Worm (Caenorhabditis elegans) whole organism, late embryonic: Measurements from ENCODE around the gene fbxa-182.

Source experiments
- C38D4.7 ChIP-seq: fragments of 200-800 bp; sonication (Bioruptor generic); optimal IDR thresholded peaks from 2 replicates; lab custom pipeline; 2018; ENCODE audit warnings: mild to moderate bottlenecking, missing genetic modification characterization, moderate library complexity, missing compliant biosample characterization
- F13H6.1 ChIP-seq: sonication (generic microtip); optimal IDR thresholded peaks from 2 replicates; lab custom pipeline; 2016; ENCODE audit warnings: missing genetic modification characterization, missing compliant biosample characterization
- K02D7.2 ChIP-seq: sonication (generic microtip); optimal IDR thresholded peaks from 2 replicates; lab custom pipeline; 2017; ENCODE audit warnings: mild to moderate bottlenecking, missing genetic modification characterization, missing compliant biosample characterization
- T23F11.4 ChIP-seq: fragments of 200-800 bp; sonication (Bioruptor generic); optimal IDR thresholded peaks from 2 replicates; lab custom pipeline; 2018; ENCODE audit warnings: mild to moderate bottlenecking, missing genetic modification characterization, missing compliant biosample characterization
- ama-1 ChIP-seq: fragments of 150-350 bp; optimal IDR thresholded peaks from 2 replicates; lab custom pipeline; 2014
- ceh-18 ChIP-seq: sonication (generic microtip); optimal IDR thresholded peaks from 2 replicates; lab custom pipeline; 2016; ENCODE audit warnings: missing genetic modification characterization, missing compliant biosample characterization
- ceh-2 ChIP-seq: sonication (generic microtip); optimal IDR thresholded peaks from 2 replicates; lab custom pipeline; 2016; ENCODE audit warnings: missing genotype, missing genetic modification characterization, missing compliant biosample characterization
- ceh-24 ChIP-seq: sonication (generic microtip); optimal IDR thresholded peaks from 2 replicates; lab custom pipeline; 2016; ENCODE audit warnings: mild to moderate bottlenecking, missing genetic modification characterization, missing compliant biosample characterization
- ceh-30 ChIP-seq: fragments of 150-350 bp; optimal IDR thresholded peaks from 2 replicates; lab custom pipeline; 2014; ENCODE audit warnings: missing biosample characterization, missing genetic modification characterization
- ceh-34 ChIP-seq: sonication (generic microtip); optimal IDR thresholded peaks from 2 replicates; lab custom pipeline; 2016; ENCODE audit warnings: mild to moderate bottlenecking, missing genetic modification characterization, missing compliant biosample characterization
- ceh-45 ChIP-seq: fragments of 200-800 bp; sonication (Bioruptor generic); IDR thresholded peaks from 2 replicates; pipeline ENCODE4 v1.3.6; 2022; ENCODE audit warnings: missing genetic modification reagents, missing genetic modification characterization, missing compliant biosample characterization
- ceh-6 ChIP-seq: fragments of 200-800 bp; sonication (Bioruptor generic); optimal IDR thresholded peaks from 2 replicates; lab custom pipeline; 2018; ENCODE audit warnings: mild to moderate bottlenecking, missing genetic modification characterization, missing compliant biosample characterization
- che-1 ChIP-seq: sonication (generic microtip); optimal IDR thresholded peaks from 2 replicates; lab custom pipeline; 2016; ENCODE audit warnings: mild to moderate bottlenecking, missing genetic modification characterization, missing compliant biosample characterization
- elt-2 ChIP-seq: sonication (generic microtip); optimal IDR thresholded peaks from 2 replicates; lab custom pipeline; 2016; ENCODE audit warnings: missing genetic modification reagents, missing genetic modification characterization, missing compliant biosample characterization
- eyg-1 ChIP-seq: sonication (generic microtip); optimal IDR thresholded peaks from 2 replicates; lab custom pipeline; 2016; ENCODE audit warnings: missing genotype, missing genetic modification characterization, missing compliant biosample characterization
- fkh-10 ChIP-seq: fragments of 150-350 bp; optimal IDR thresholded peaks from 2 replicates; lab custom pipeline; 2014; ENCODE audit warnings: missing biosample characterization, missing genetic modification reagents, missing genetic modification characterization
- fkh-6 ChIP-seq: sonication (generic microtip); optimal IDR thresholded peaks from 2 replicates; lab custom pipeline; 2016; ENCODE audit warnings: missing genetic modification characterization, missing compliant biosample characterization
- gmeb-2 ChIP-seq: sonication (generic microtip); optimal IDR thresholded peaks from 2 replicates; lab custom pipeline; 2016; ENCODE audit warnings: missing genetic modification characterization, inconsistent platforms, missing compliant biosample characterization
- hlh-15 ChIP-seq: sonication (generic microtip); optimal IDR thresholded peaks from 2 replicates; lab custom pipeline; 2016; ENCODE audit warnings: missing genetic modification characterization, missing compliant biosample characterization
- hlh-6 ChIP-seq: sonication (generic microtip); optimal IDR thresholded peaks from 2 replicates; lab custom pipeline; 2016; ENCODE audit warnings: missing genotype, missing genetic modification characterization, missing compliant biosample characterization
- mec-3 ChIP-seq: sonication (generic microtip); optimal IDR thresholded peaks from 2 replicates; lab custom pipeline; 2016; ENCODE audit warnings: borderline replicate concordance, missing genetic modification characterization, missing compliant biosample characterization
- nfya-1 ChIP-seq: sonication (generic microtip); optimal IDR thresholded peaks from 2 replicates; lab custom pipeline; 2017; ENCODE audit warnings: missing genetic modification characterization, mild to moderate bottlenecking, missing compliant biosample characterization, antibody characterized with exemption, moderate library complexity
- nhr-11 ChIP-seq: fragments of 150-350 bp; optimal IDR thresholded peaks from 2 replicates; lab custom pipeline; 2014; ENCODE audit warnings: missing biosample characterization, missing genetic modification characterization
- odd-2 ChIP-seq: sonication (generic microtip); optimal IDR thresholded peaks from 2 replicates; lab custom pipeline; 2017; ENCODE audit warnings: antibody characterized with exemption, mild to moderate bottlenecking, missing genetic modification characterization, missing compliant biosample characterization
- pag-3 ChIP-seq: sonication (generic microtip); optimal IDR thresholded peaks from 2 replicates; lab custom pipeline; 2016; ENCODE audit warnings: missing compliant biosample characterization, missing genetic modification characterization, borderline replicate concordance
- pha-4 ChIP-seq: fragments of 150-350 bp; optimal IDR thresholded peaks from 2 replicates; lab custom pipeline; 2018; ENCODE audit warnings: missing biosample characterization, missing genetic modification reagents, missing genetic modification characterization
- pqm-1 ChIP-seq: sonication (generic microtip); optimal IDR thresholded peaks from 2 replicates; lab custom pipeline; 2016; ENCODE audit warnings: missing genetic modification characterization, missing compliant biosample characterization
- ref-2 ChIP-seq: sonication (generic microtip); optimal IDR thresholded peaks from 2 replicates; lab custom pipeline; 2016; ENCODE audit warnings: missing genetic modification characterization, missing compliant biosample characterization
- sdc-2 ChIP-seq: sonication (generic microtip); optimal IDR thresholded peaks from 2 replicates; lab custom pipeline; 2016; ENCODE audit warnings: missing genotype, missing genetic modification characterization, missing compliant biosample characterization
- sox-4 ChIP-seq: sonication (generic microtip); optimal IDR thresholded peaks from 2 replicates; lab custom pipeline; 2017; ENCODE audit warnings: mild to moderate bottlenecking, missing genetic modification characterization, inconsistent platforms, missing compliant biosample characterization
- syd-9 ChIP-seq: sonication (generic microtip); optimal IDR thresholded peaks from 2 replicates; lab custom pipeline; 2016; ENCODE audit warnings: mild to moderate bottlenecking, missing genetic modification characterization, moderate library complexity, missing compliant biosample characterization
- ttx-3 ChIP-seq: sonication (generic microtip); optimal IDR thresholded peaks from 2 replicates; lab custom pipeline; 2016; ENCODE audit warnings: missing genetic modification reagents, missing genetic modification characterization, missing compliant biosample characterization
- unc-3 ChIP-seq, 2 experiments: fragments of 200-800 bp in 1 of 2; sonication (Bioruptor generic) in 1 of 2; sonication (generic microtip) in 1 of 2; conservative IDR thresholded peaks in 1 of 2; optimal IDR thresholded peaks in 1 of 2; 2 replicates each; pipeline versions ENCODE4 v1.3.6 to Lab custom; 2016 to 2022; ENCODE audit warnings: missing compliant biosample characterization in 2 of 2, missing genetic modification characterization in 2 of 2, missing genetic modification reagents in 1 of 2
- unc-42 ChIP-seq: sonication (generic microtip); optimal IDR thresholded peaks from 2 replicates; lab custom pipeline; 2016; ENCODE audit warnings: missing genotype, missing genetic modification characterization, missing compliant biosample characterization
- unc-55 ChIP-seq: sonication (generic microtip); optimal IDR thresholded peaks from 2 replicates; lab custom pipeline; 2017; ENCODE audit warnings: missing biosample characterization, missing genetic modification reagents, missing genetic modification characterization
- zip-5 ChIP-seq: sonication (generic microtip); optimal IDR thresholded peaks from 2 replicates; lab custom pipeline; 2016; ENCODE audit warnings: missing genetic modification characterization, missing compliant biosample characterization
- ztf-16 ChIP-seq: sonication (generic microtip); optimal IDR thresholded peaks from 2 replicates; lab custom pipeline; 2017; ENCODE audit warnings: missing genetic modification characterization, missing compliant biosample characterization

The fbxa-182 gene

DNA sequence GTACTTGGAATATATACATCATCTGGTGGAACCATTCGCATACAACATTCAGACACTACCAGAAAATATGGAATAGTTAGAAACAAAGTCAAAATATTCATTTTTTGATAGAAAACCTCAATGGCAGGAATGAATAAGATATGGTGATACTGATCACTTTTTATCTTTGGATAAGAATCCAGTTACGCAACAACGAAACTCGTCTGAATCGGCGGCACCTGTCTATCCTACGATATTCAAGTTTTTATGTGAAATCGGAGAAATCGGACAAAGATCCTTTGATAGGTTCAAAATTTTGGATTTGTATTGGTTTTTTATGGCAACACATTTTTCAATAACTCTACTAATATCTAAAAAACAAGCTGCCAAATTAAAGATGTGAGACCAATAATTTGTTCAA, 13.7 kb downstream of the fbxa-182 start, which contains the start of gene F16G10.14:
Gene F16G10.14, minus strand, starts transcription at position 101 of the 400 bp plus-strand sequence.
- no peak for TF ChIP-seq fkh-10 (GFP tag; lab: Kevin White, UChicago)
- no peak for TF ChIP-seq F13H6.1 (tag; lab: Kevin White, UChicago)
- no peak for TF ChIP-seq nhr-11 (tag; lab: Kevin White, UChicago)
- TF ChIP-seq zip-5 (tag; lab: Kevin White, UChicago) = no peak
- TF ChIP-seq eyg-1 (tag; lab: Kevin White, UChicago) = no peak

DNA sequence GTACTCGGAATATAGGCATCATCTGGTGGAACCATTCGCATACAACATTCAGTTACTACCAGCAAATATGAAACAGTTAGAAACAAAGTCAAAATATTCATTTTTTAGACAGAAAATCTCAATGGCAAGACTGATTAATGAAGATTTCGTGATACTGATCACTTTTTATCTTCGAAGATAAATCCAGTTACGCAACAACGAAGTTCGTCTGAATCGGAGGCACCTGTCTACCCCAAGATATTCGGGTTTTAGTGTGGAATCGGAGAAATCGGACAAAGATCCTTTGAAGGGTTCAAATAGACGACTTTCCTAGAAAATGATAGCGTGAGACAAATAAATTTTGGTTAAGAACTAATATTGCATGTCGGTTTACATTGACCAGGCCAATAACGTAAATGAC, 16.7 kb downstream of the fbxa-182 start, which contains the start of gene F16G10.13:
Gene F16G10.13, minus strand, starts transcription at position 101 of the 400 bp plus-strand sequence.
- TF ChIP-seq sdc-2 (no peak), C38D4.7 (no peak)

DNA sequence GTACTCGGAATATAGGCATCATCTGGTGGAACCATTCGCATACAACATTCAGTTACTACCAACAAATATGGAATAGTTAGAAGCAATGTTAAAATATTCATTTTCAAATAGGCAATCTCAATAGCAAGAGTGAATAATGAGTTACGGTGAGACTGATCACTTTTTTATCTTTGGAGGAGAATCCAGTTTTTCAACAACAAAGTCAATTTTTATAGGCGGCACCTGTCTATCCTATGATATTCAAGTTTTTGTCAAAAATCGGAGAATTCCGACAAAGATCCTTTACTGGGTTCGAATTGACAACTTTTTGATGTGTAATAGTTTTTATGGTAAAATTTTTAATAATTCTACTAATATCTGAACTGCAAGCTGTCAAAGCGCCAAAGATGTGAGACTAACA, 18.7 kb downstream of the fbxa-182 start, which contains the start of gene F16G10.11:
Gene F16G10.11, minus strand, starts transcription at position 101 of the 400 bp plus-strand sequence.
- no peak for TF ChIP-seq hlh-15 (tag; lab: Kevin White, UChicago)
- TF ChIP-seq ama-1 (lab: Kevin White, UChicago) = no peak
- no peak for TF ChIP-seq sox-4 (tag; lab: Kevin White, UChicago)
- no peak for TF ChIP-seq ceh-34 (tag; lab: Kevin White, UChicago)
- no peak for TF ChIP-seq ztf-16 (tag; lab: Kevin White, UChicago)
- TF ChIP-seq eyg-1 (tag; lab: Kevin White, UChicago) = no peak
- TF ChIP-seq T23F11.4 (GFP tag; lab: Kevin White, UChicago) = no peak
- no peak for TF ChIP-seq unc-42
- no peak for TF ChIP-seq odd-2 (tag; lab: Kevin White, UChicago)
- no peak for TF ChIP-seq ceh-30
- no peak for TF ChIP-seq ceh-2
- no peak for TF ChIP-seq ceh-18 (tag; lab: Kevin White, UChicago)
- no peak for TF ChIP-seq unc-55 (GFP tag; lab: Kevin White, UChicago)
- TF ChIP-seq gmeb-2 (tag; lab: Kevin White, UChicago) = no peak
- no peak for TF ChIP-seq nfya-1 (tag; lab: Kevin White, UChicago)
- TF ChIP-seq ttx-3 (tag; lab: Kevin White, UChicago) = no peak
- TF ChIP-seq ceh-6 (GFP tag; lab: Kevin White, UChicago) = no peak

DNA sequence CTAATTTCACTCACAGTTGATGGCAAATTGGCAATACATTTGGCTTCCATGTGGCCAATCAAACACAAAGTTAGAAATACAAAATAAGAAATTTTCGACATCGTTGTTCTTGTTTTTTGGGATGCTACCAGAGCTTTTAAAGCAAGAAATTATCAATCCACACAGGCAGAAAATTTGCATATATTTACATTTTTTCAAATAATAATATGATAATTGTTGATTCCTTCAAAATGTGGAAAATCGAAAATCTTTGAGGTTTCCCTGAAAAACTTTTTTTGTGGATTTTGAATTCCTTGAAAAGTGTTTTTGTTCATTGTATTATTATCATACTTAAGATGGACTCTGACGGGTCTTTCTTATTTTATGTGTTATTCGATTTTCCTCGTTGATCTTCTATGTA, 21.7 kb downstream of the fbxa-182 start, which contains the start of gene F16G10.10:
Gene F16G10.10, minus strand, starts transcription at position 101 of the 400 bp plus-strand sequence.
- TF ChIP-seq unc-3 (GFP tag; conservative IDR thresholded peaks at IDR 0.05; lab: Robert Waterston, UW) = no peak
- TF ChIP-seq unc-3 (tag; optimal IDR thresholded peaks at IDR 0.05; lab: Kevin White, UChicago) = no peak
- TF ChIP-seq ceh-34 (tag; lab: Kevin White, UChicago) = no peak
- no peak for TF ChIP-seq ref-2 (tag; lab: Kevin White, UChicago)
- no peak for TF ChIP-seq ceh-45
- no peak for TF ChIP-seq nhr-11 (tag; lab: Kevin White, UChicago)
- no peak for TF ChIP-seq odd-2 (tag; lab: Kevin White, UChicago)
- TF ChIP-seq syd-9 (tag; lab: Kevin White, UChicago) = no peak
- no peak for TF ChIP-seq pag-3 (tag; lab: Kevin White, UChicago)
- no peak for TF ChIP-seq che-1 (tag; lab: Kevin White, UChicago)
- TF ChIP-seq K02D7.2 (tag; lab: Kevin White, UChicago) = no peak
- TF ChIP-seq, all 69 proteins: peak for 0

DNA sequence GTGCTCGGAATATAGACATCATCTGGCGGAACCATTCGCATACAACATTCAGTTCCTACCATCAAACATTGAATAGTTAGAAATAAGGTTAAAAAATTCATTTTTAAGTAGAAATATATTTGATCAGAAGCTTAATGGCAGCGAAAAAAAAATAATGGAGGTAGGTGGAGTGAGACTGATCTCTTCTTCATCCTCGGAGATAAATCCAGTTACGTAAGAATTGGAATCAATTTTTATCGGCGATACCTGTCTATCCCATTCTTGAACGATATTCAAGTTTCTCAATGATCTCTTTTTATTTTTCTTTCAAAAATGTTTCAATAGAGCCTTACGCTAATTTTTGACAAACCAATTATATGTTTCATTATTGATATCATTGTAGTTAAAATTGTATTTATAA, 27.1 kb downstream of the fbxa-182 start, which contains the start of gene F16G10.9:
Gene F16G10.9, minus strand, starts transcription at position 101 of the 400 bp plus-strand sequence.
- TF ChIP-seq unc-55 (GFP tag; lab: Kevin White, UChicago) (no peak), pha-4 (tag; lab: Kevin White, UChicago) (no peak), odd-2 (tag; lab: Kevin White, UChicago) (no peak), pqm-1 (tag; lab: Kevin White, UChicago) (no peak), mec-3 (tag; lab: Kevin White, UChicago) (no peak), che-1 (tag; lab: Kevin White, UChicago) (no peak), fkh-6 (tag; lab: Kevin White, UChicago) (no peak), ttx-3 (tag; lab: Kevin White, UChicago) (no peak), gmeb-2 (tag; lab: Kevin White, UChicago) (no peak), hlh-6 (tag; lab: Kevin White, UChicago) (no peak), C38D4.7 (no peak), ceh-24 (no peak), ceh-34 (tag; lab: Kevin White, UChicago) (no peak), elt-2 (tag; lab: Kevin White, UChicago) (no peak)
